Fruit fly (Drosophila melanogaster) whole organism, embryonic: Measurements from ENCODE around the gene CG4101.

Source experiments
- BEAF-32 ChIP-seq: fragments of 200-800 bp; sonication (Bioruptor generic); optimal IDR thresholded peaks from 3 replicates; lab custom pipeline; 2017; ENCODE audit warnings: missing biosample characterization, missing genetic modification characterization, mild to moderate bottlenecking, moderate library complexity, missing genetic modification reagents
- CG11504 ChIP-seq: fragments of 200-800 bp; sonication (Bioruptor generic); optimal IDR thresholded peaks from 3 replicates; lab custom pipeline; 2019; ENCODE audit warnings: missing biosample characterization, mild to moderate bottlenecking, missing genetic modification characterization, moderate library complexity
- CG12236 ChIP-seq: fragments of 200-800 bp; sonication (Bioruptor generic); optimal IDR thresholded peaks from 2 replicates; lab custom pipeline; 2016; ENCODE audit warnings: missing biosample characterization, missing genetic modification characterization
- CG13424 ChIP-seq: fragments of 200-800 bp; sonication (Bioruptor generic); optimal IDR thresholded peaks from 2 replicates; lab custom pipeline; 2019; ENCODE audit warnings: missing biosample characterization, mild to moderate bottlenecking, missing genetic modification characterization, moderate library complexity
- CG17612 ChIP-seq: fragments of 200-800 bp; sonication (Bioruptor generic); IDR thresholded peaks from 2 replicates; pipeline ENCODE4 v1.3.6; 2022; ENCODE audit warnings: missing biosample characterization, missing genetic modification characterization
- CG34376 ChIP-seq: fragments of 200-800 bp; sonication (Bioruptor generic); optimal IDR thresholded peaks from 2 replicates; lab custom pipeline; 2018; ENCODE audit warnings: missing biosample characterization, mild to moderate bottlenecking, missing genetic modification characterization
- CG3838 ChIP-seq: fragments of 200-800 bp; sonication (Bioruptor generic); optimal IDR thresholded peaks from 3 replicates; lab custom pipeline; 2016; ENCODE audit warnings: missing biosample characterization, missing genetic modification characterization
- CG4854 ChIP-seq: fragments of 200-800 bp; sonication (Bioruptor generic); optimal IDR thresholded peaks from 2 replicates; lab custom pipeline; 2016; ENCODE audit warnings: missing biosample characterization, missing genetic modification characterization, inconsistent platforms
- CG6272 ChIP-seq: fragments of 200-800 bp; sonication (Bioruptor generic); IDR thresholded peaks from 2 replicates; pipeline ENCODE4 v1.3.6; 2022; ENCODE audit warnings: missing biosample characterization, missing genetic modification characterization
- CG9437 ChIP-seq: fragments of 200-800 bp; sonication (Bioruptor generic); optimal IDR thresholded peaks from 2 replicates; lab custom pipeline; 2018; ENCODE audit warnings: missing biosample characterization, mild to moderate bottlenecking, missing genetic modification characterization
- Dad ChIP-seq: fragments of 200-800 bp; sonication (Bioruptor generic); optimal IDR thresholded peaks from 3 replicates; lab custom pipeline; 2016; ENCODE audit warnings: missing biosample characterization, missing genetic modification characterization
- Hmx ChIP-seq: fragments of 200-800 bp; sonication (Bioruptor generic); optimal IDR thresholded peaks from 2 replicates; lab custom pipeline; 2016; ENCODE audit warnings: missing biosample characterization, missing genetic modification characterization
- Hr3 ChIP-seq: fragments of 200-800 bp; sonication (Bioruptor generic); optimal IDR thresholded peaks from 3 replicates; lab custom pipeline; 2016; ENCODE audit warnings: missing biosample characterization, missing genetic modification characterization
- Hr51 ChIP-seq, 2 experiments: fragments of 200-800 bp; sonication (Bioruptor generic); optimal IDR thresholded peaks; 2 replicates in 1 of 2; 3 replicates in 1 of 2; lab custom pipeline; 2016 to 2018; ENCODE audit warnings: missing biosample characterization in 2 of 2, missing genetic modification characterization in 2 of 2, mild to moderate bottlenecking in 1 of 2, moderate library complexity in 1 of 2
- Kr ChIP-seq: fragments of 200-800 bp; sonication (Bioruptor generic); optimal IDR thresholded peaks from 2 replicates; lab custom pipeline; 2017; ENCODE audit warnings: missing biosample characterization, mild to moderate bottlenecking, missing genetic modification characterization
- Lpt ChIP-seq: fragments of >200 bp; optimal IDR thresholded peaks from 2 replicates; lab custom pipeline; 2018; ENCODE audit warnings: missing biosample characterization, missing genetic modification characterization
- Med ChIP-seq: fragments of 200-800 bp; sonication (Bioruptor generic); peaks from one replicate; lab custom pipeline; 2016; ENCODE audit warnings: missing biosample characterization, missing genetic modification characterization, mild to moderate bottlenecking, inconsistent platforms, moderate library complexity
- Opbp ChIP-seq: fragments of 200-800 bp; sonication (Bioruptor generic); IDR thresholded peaks from 3 replicates; pipeline ENCODE4 v1.3.6; 2022; ENCODE audit warnings: missing biosample characterization, missing genetic modification characterization; ENCODE audit not compliant: partially characterized antibody
- Pdp1 ChIP-seq, 2 experiments: fragments of 200-800 bp; sonication (Bioruptor generic); optimal IDR thresholded peaks; 3 replicates each; lab custom pipeline; 2016; ENCODE audit warnings: missing biosample characterization in 2 of 2, missing genetic modification characterization in 2 of 2, mild to moderate bottlenecking in 1 of 2, moderate library complexity in 1 of 2
- Side ChIP-seq: fragments of 200-800 bp; sonication (Bioruptor generic); optimal IDR thresholded peaks from 2 replicates; lab custom pipeline; 2016; ENCODE audit warnings: missing biosample characterization, missing genetic modification characterization
- Sox102F ChIP-seq: fragments of 200-800 bp; sonication (Bioruptor generic); optimal IDR thresholded peaks from 2 replicates; lab custom pipeline; 2018; ENCODE audit warnings: missing biosample characterization, mild to moderate bottlenecking, missing genetic modification characterization, moderate library complexity
- ara ChIP-seq: fragments of 200-800 bp; sonication (Bioruptor generic); IDR thresholded peaks from 2 replicates; pipeline ENCODE4 v1.3.6; 2022; ENCODE audit warnings: missing biosample characterization, missing genetic modification characterization
- bab2 ChIP-seq: fragments of 200-800 bp; sonication (Bioruptor generic); optimal IDR thresholded peaks from 2 replicates; lab custom pipeline; 2016; ENCODE audit warnings: missing biosample characterization, missing genetic modification characterization
- bbx ChIP-seq: fragments of 200-800 bp; sonication (Bioruptor generic); IDR thresholded peaks from 2 replicates; pipeline ENCODE4 v1.3.6; 2022; ENCODE audit warnings: missing biosample characterization, missing genetic modification characterization; ENCODE audit not compliant: partially characterized antibody
- croc ChIP-seq: fragments of 200-800 bp; sonication (Bioruptor generic); conservative IDR thresholded peaks from 3 replicates; pipeline ENCODE4 v1.3.6; 2022; ENCODE audit warnings: missing biosample characterization, missing genetic modification characterization
- da ChIP-seq: fragments of 200-800 bp; sonication (Bioruptor generic); optimal IDR thresholded peaks from 2 replicates; lab custom pipeline; 2016; ENCODE audit warnings: missing biosample characterization, missing genetic modification characterization
- dm ChIP-seq: fragments of 200-800 bp; sonication (Bioruptor generic); optimal IDR thresholded peaks from 3 replicates; lab custom pipeline; 2016; ENCODE audit warnings: missing biosample characterization, missing genetic modification characterization
- en ChIP-seq: fragments of 200-800 bp; sonication (Bioruptor generic); optimal IDR thresholded peaks from 2 replicates; lab custom pipeline; 2016; ENCODE audit warnings: missing biosample characterization, missing genetic modification characterization
- gfzf ChIP-seq: fragments of 200-800 bp; sonication (Bioruptor generic); optimal IDR thresholded peaks from 2 replicates; lab custom pipeline; 2016; ENCODE audit warnings: missing biosample characterization, mild to moderate bottlenecking, missing genetic modification characterization, moderate library complexity
- hb ChIP-seq: fragments of 200-800 bp; sonication (Bioruptor generic); IDR thresholded peaks from 3 replicates; pipeline ENCODE4 v1.3.6; 2022; ENCODE audit warnings: missing biosample characterization, missing genetic modification characterization; ENCODE audit not compliant: partially characterized antibody
- mirr ChIP-seq: fragments of 200-800 bp; sonication (Bioruptor generic); optimal IDR thresholded peaks from 3 replicates; lab custom pipeline; 2018; ENCODE audit warnings: missing biosample characterization, mild to moderate bottlenecking, missing genetic modification characterization
- nerfin-2 ChIP-seq: fragments of 200-800 bp; sonication (Bioruptor generic); IDR thresholded peaks from 2 replicates; pipeline ENCODE4 v1.3.6; 2022; ENCODE audit warnings: missing biosample characterization, missing genetic modification characterization; ENCODE audit not compliant: partially characterized antibody
- pan ChIP-seq, 4 experiments: fragments of >200 bp in 3 of 4; fragments of 200-800 bp in 1 of 4; sonication (Bioruptor generic) in 1 of 4; optimal IDR thresholded peaks in 3 of 4; IDR thresholded peaks in 1 of 4; 2 replicates each; pipeline versions ENCODE4 v1.3.6 to Lab custom; 2017 to 2022; ENCODE audit warnings: missing biosample characterization in 2 of 4, missing genetic modification characterization in 2 of 4, mixed read lengths in 1 of 4
- pfk ChIP-seq: fragments of 200-800 bp; sonication (Bioruptor generic); optimal IDR thresholded peaks from 2 replicates; lab custom pipeline; 2018; ENCODE audit warnings: missing biosample characterization, mild to moderate bottlenecking, missing genetic modification characterization, moderate library complexity
- phol ChIP-seq: fragments of 200-800 bp; sonication (Bioruptor generic); optimal IDR thresholded peaks from 3 replicates; lab custom pipeline; 2018; ENCODE audit warnings: missing biosample characterization, mild to moderate bottlenecking, missing genetic modification characterization, moderate library complexity
- pum ChIP-seq: fragments of 200-800 bp; sonication (Bioruptor generic); optimal IDR thresholded peaks from 2 replicates; lab custom pipeline; 2016; ENCODE audit warnings: missing biosample characterization, missing genetic modification characterization
- rib ChIP-seq: fragments of 200-800 bp; sonication (Bioruptor generic); IDR thresholded peaks from 2 replicates; pipeline ENCODE4 v1.3.6; 2022; ENCODE audit warnings: missing biosample characterization, missing genetic modification characterization
- salm ChIP-seq: fragments of 200-800 bp; sonication (Bioruptor generic); optimal IDR thresholded peaks from 2 replicates; lab custom pipeline; 2018; ENCODE audit warnings: missing biosample characterization, mild to moderate bottlenecking, missing genetic modification characterization
- sd ChIP-seq: fragments of 200-800 bp; sonication (Bioruptor generic); optimal IDR thresholded peaks from 3 replicates; lab custom pipeline; 2018; ENCODE audit warnings: missing biosample characterization, mild to moderate bottlenecking, missing genetic modification characterization, moderate library complexity
- sens ChIP-seq: fragments of 200-800 bp; sonication (Bioruptor generic); peaks from one replicate; lab custom pipeline; 2016; ENCODE audit warnings: missing biosample characterization, missing genetic modification characterization
- seq ChIP-seq: fragments of 200-800 bp; sonication (Bioruptor generic); IDR thresholded peaks from 2 replicates; pipeline ENCODE4 v1.3.6; 2022; ENCODE audit warnings: missing biosample characterization, missing genetic modification characterization
- slp2 ChIP-seq: fragments of 200-800 bp; sonication (Bioruptor generic); optimal IDR thresholded peaks from 2 replicates; lab custom pipeline; 2016; ENCODE audit warnings: missing biosample characterization, missing genetic modification characterization
- sob ChIP-seq: fragments of 200-800 bp; sonication (Bioruptor generic); IDR thresholded peaks from 2 replicates; pipeline ENCODE4 v1.3.6; 2022; ENCODE audit warnings: missing biosample characterization, missing genetic modification characterization
- tin ChIP-seq: fragments of 200-800 bp; sonication (Bioruptor generic); optimal IDR thresholded peaks from 3 replicates; lab custom pipeline; 2016; ENCODE audit warnings: missing biosample characterization, missing genetic modification characterization
- unc-4 ChIP-seq: fragments of 200-800 bp; sonication (Bioruptor generic); IDR thresholded peaks from 2 replicates; pipeline ENCODE4 v1.3.6; 2022; ENCODE audit warnings: missing biosample characterization, missing genetic modification characterization; ENCODE audit not compliant: partially characterized antibody
- wdn ChIP-seq: fragments of 200-800 bp; sonication (Bioruptor generic); IDR thresholded peaks from 2 replicates; pipeline ENCODE4 v1.3.6; 2022; ENCODE audit warnings: missing biosample characterization, missing genetic modification characterization
- zen2 ChIP-seq: fragments of 200-800 bp; sonication (Bioruptor generic); IDR thresholded peaks from 3 replicates; pipeline ENCODE4 v1.3.6; 2022; ENCODE audit warnings: missing biosample characterization, missing genetic modification characterization; ENCODE audit not compliant: partially characterized antibody
- zfh1 ChIP-seq: fragments of 200-800 bp; sonication (Bioruptor generic); IDR thresholded peaks from 3 replicates; pipeline ENCODE4 v1.3.6; 2022; ENCODE audit warnings: missing biosample characterization, missing genetic modification characterization

CG4101 gene

dm6 chr3L:16571014-16571738 is 41.1 kb upstream of the CG4101 start (continued):
- TF ChIP-seq Opbp (GFP tag; lab: Robert Waterston, UW) (no peak), rib (0 out of 2 replicates have a peak, but pooled peaks have one; percentile 30), Side (peak; percentile 22), seq (GFP tag; lab: Robert Waterston, UW) (peak; percentile 65), Med (GFP tag; lab: Kevin White, UChicago) (peak; percentile 79), Kr (GFP tag; lab: Kevin White, UChicago) (no peak), Lpt (no peak), tin (GFP tag; lab: Kevin White, UChicago) (peak; percentile 15), CG17612 (GFP tag; lab: Robert Waterston, UW) (no peak), Dad (GFP tag; lab: Kevin White, UChicago) (no peak), en (GFP tag; lab: Kevin White, UChicago) (peak; percentile 5)

dm6 chr3L:16571739-16572063 is 40.6 kb upstream of the CG4101 start:
- TF ChIP-seq nerfin-2: no peak
- TF ChIP-seq Hr3 (GFP tag; lab: Kevin White, UChicago): no peak
- TF ChIP-seq sens (GFP tag; lab: Kevin White, UChicago): peak; percentile 54
- no peak for TF ChIP-seq bab2 (GFP tag; lab: Kevin White, UChicago)
- peak; percentile 9 for TF ChIP-seq CG11504 (tag; lab: Kevin White, UChicago)
- TF ChIP-seq hb: no peak
- no peak for TF ChIP-seq Hr51 (GFP tag; optimal IDR thresholded peaks at IDR 0.05; lab: Kevin White, UChicago)
- no peak for TF ChIP-seq dm (GFP tag; lab: Kevin White, UChicago)
- TF ChIP-seq zfh1 (GFP tag; lab: Robert Waterston, UW): 0 out of 3 replicates have a peak, but pooled peaks have one; percentile 0
- TF ChIP-seq pan (optimal IDR thresholded peaks at IDR 0.05; lab: Kevin White, UChicago): no peak
- TF ChIP-seq pan (GFP tag; optimal IDR thresholded peaks at IDR 0.05 in 1 of 2, IDR thresholded peaks at IDR 0.05 in 1 of 2): no peak
- no peak for TF ChIP-seq phol (tag; lab: Kevin White, UChicago)
- TF ChIP-seq croc (GFP tag; lab: Robert Waterston, UW): no peak
- no peak for TF ChIP-seq CG12236 (GFP tag; lab: Kevin White, UChicago)
- peak in 1 of 2 experiments; percentile 71 for TF ChIP-seq Pdp1 (GFP tag; optimal IDR thresholded peaks at IDR 0.05; lab: Kevin White, UChicago)
- TF ChIP-seq pum: no peak
- TF ChIP-seq slp2 (GFP tag; lab: Kevin White, UChicago): no peak
- TF ChIP-seq BEAF-32 (GFP tag; lab: Kevin White, UChicago): no peak
- no peak for TF ChIP-seq da
- no peak for TF ChIP-seq CG6272 (GFP tag; lab: Robert Waterston, UW)
- no peak for TF ChIP-seq Hmx
- TF ChIP-seq bbx (GFP tag; lab: Robert Waterston, UW): no peak

dm6 chr3L:16572208-16572607 is 40.1 kb upstream of the CG4101 start:
- TF ChIP-seq sob (GFP tag; lab: Robert Waterston, UW): no peak
- no peak for TF ChIP-seq pfk
- peak; percentile 23; the same call in 1 of the 2 replicates for TF ChIP-seq unc-4
- TF ChIP-seq sd (tag; lab: Kevin White, UChicago): peak; percentile 26
- peak; percentile 9 for TF ChIP-seq mirr
- TF ChIP-seq sens (GFP tag; lab: Kevin White, UChicago): peak; percentile 34
- TF ChIP-seq salm: no peak
- TF ChIP-seq wdn: no peak
- TF ChIP-seq CG34376 (GFP tag; lab: Kevin White, UChicago): peak; percentile 71
- no peak for TF ChIP-seq CG9437 (GFP tag; lab: Kevin White, UChicago)
- TF ChIP-seq Sox102F (GFP tag; lab: Kevin White, UChicago): no peak
- TF ChIP-seq gfzf (GFP tag; lab: Kevin White, UChicago): no peak
- no peak for TF ChIP-seq ara
- TF ChIP-seq CG4854 (GFP tag; lab: Kevin White, UChicago): no peak
- no peak for TF ChIP-seq zen2 (GFP tag; lab: Robert Waterston, UW)
- no peak for TF ChIP-seq CG13424 (tag; lab: Kevin White, UChicago)
- TF ChIP-seq CG3838 (GFP tag; lab: Kevin White, UChicago): no peak
